Fruit fly (Drosophila melanogaster) whole organism, embryonic: Measurements from ENCODE around the gene mil.
A peak's percentile ranks its signal among the peaks of the same experiment; 100 is the strongest.

Experiments used
- Atf3 ChIP-seq: fragments of 200-800 bp; sonication (Bioruptor generic); optimal IDR thresholded peaks from 3 replicates; lab custom pipeline; 2016; ENCODE audit warnings: missing biosample characterization, missing genetic modification characterization
- BtbVII ChIP-seq: fragments of 200-800 bp; sonication (Bioruptor generic); optimal IDR thresholded peaks from 3 replicates; lab custom pipeline; 2017; ENCODE audit warnings: missing biosample characterization, mild to moderate bottlenecking, missing genetic modification characterization
- CG1024 ChIP-seq: fragments of 200-800 bp; sonication (Bioruptor generic); IDR thresholded peaks from 2 replicates; pipeline ENCODE4 v1.3.6; 2022; ENCODE audit warnings: missing biosample characterization, missing genetic modification characterization
- CG10321 ChIP-seq: fragments of 200-800 bp; sonication (Bioruptor generic); IDR thresholded peaks from 2 replicates; pipeline ENCODE4 v1.3.6; 2022; ENCODE audit warnings: missing biosample characterization, missing genetic modification characterization
- CG12299 ChIP-seq: fragments of 200-800 bp; sonication (Bioruptor generic); optimal IDR thresholded peaks from 2 replicates; lab custom pipeline; 2018; ENCODE audit warnings: missing biosample characterization, mild to moderate bottlenecking, missing genetic modification characterization
- CG13624 ChIP-seq: fragments of 200-800 bp; sonication (Bioruptor generic); optimal IDR thresholded peaks from 2 replicates; lab custom pipeline; 2016; ENCODE audit warnings: missing biosample characterization, missing genetic modification characterization
- CG17829 ChIP-seq: fragments of 200-800 bp; optimal IDR thresholded peaks from 2 replicates; lab custom pipeline; 2019; ENCODE audit warnings: missing biosample characterization, mild to moderate bottlenecking, missing genetic modification characterization, moderate library complexity
- CG18764 ChIP-seq: fragments of 200-800 bp; sonication (Bioruptor generic); optimal IDR thresholded peaks from 3 replicates; lab custom pipeline; 2016; ENCODE audit warnings: missing biosample characterization, missing genetic modification characterization
- CG2712 ChIP-seq: fragments of 200-800 bp; optimal IDR thresholded peaks from 3 replicates; lab custom pipeline; 2019; ENCODE audit warnings: missing biosample characterization, mild to moderate bottlenecking, missing genetic modification characterization, moderate library complexity
- CG2875 ChIP-seq: fragments of 200-800 bp; sonication (Bioruptor generic); optimal IDR thresholded peaks from 2 replicates; lab custom pipeline; 2017; ENCODE audit warnings: missing biosample characterization, mild to moderate bottlenecking, missing genetic modification characterization, missing genetic modification reagents
- CG2889 ChIP-seq: fragments of 200-800 bp; sonication (Bioruptor generic); IDR thresholded peaks from 3 replicates; pipeline ENCODE4 v1.3.6; 2022; ENCODE audit warnings: missing biosample characterization, missing genetic modification characterization
- CG31441 ChIP-seq: fragments of 200-800 bp; sonication (Bioruptor generic); IDR thresholded peaks from 2 replicates; pipeline ENCODE4 v1.3.6; 2022; ENCODE audit warnings: missing biosample characterization, missing genetic modification characterization
- CG3407 ChIP-seq: fragments of 200-800 bp; sonication (Bioruptor generic); optimal IDR thresholded peaks from 2 replicates; lab custom pipeline; 2018; ENCODE audit warnings: missing biosample characterization, mild to moderate bottlenecking, missing genetic modification characterization
- CG34224 ChIP-seq: fragments of 200-800 bp; sonication (Bioruptor generic); IDR thresholded peaks from 3 replicates; pipeline ENCODE4 v1.3.6; 2022; ENCODE audit warnings: missing biosample characterization, missing genetic modification characterization; ENCODE audit not compliant: partially characterized antibody
- CG4360 ChIP-seq: fragments of 200-800 bp; sonication (Bioruptor generic); IDR thresholded peaks from 2 replicates; pipeline ENCODE4 v1.3.6; 2022; ENCODE audit warnings: missing biosample characterization, missing genetic modification characterization
- CG7556 ChIP-seq: fragments of 200-800 bp; sonication (Bioruptor generic); optimal IDR thresholded peaks from 2 replicates; lab custom pipeline; 2017; ENCODE audit warnings: missing biosample characterization, mild to moderate bottlenecking, missing genetic modification characterization
- CG7839 ChIP-seq: fragments of 200-800 bp; sonication (Bioruptor generic); optimal IDR thresholded peaks from 3 replicates; lab custom pipeline; 2018; ENCODE audit warnings: missing biosample characterization, mild to moderate bottlenecking, missing genetic modification characterization, moderate library complexity
- CG7963 ChIP-seq: fragments of 200-800 bp; sonication (Bioruptor generic); IDR thresholded peaks from 3 replicates; pipeline ENCODE4 v1.3.6; 2022; ENCODE audit warnings: missing biosample characterization, missing genetic modification characterization; ENCODE audit not compliant: partially characterized antibody
- CG8359 ChIP-seq: fragments of 200-800 bp; sonication (Bioruptor generic); optimal IDR thresholded peaks from 2 replicates; lab custom pipeline; 2017; ENCODE audit warnings: missing biosample characterization, mild to moderate bottlenecking, missing genetic modification characterization, borderline replicate concordance
- CG9727 ChIP-seq: fragments of 200-800 bp; sonication (Bioruptor generic); optimal IDR thresholded peaks from 3 replicates; lab custom pipeline; 2017; ENCODE audit warnings: missing biosample characterization, mild to moderate bottlenecking, missing genetic modification characterization
- Dbx ChIP-seq: fragments of 200-800 bp; sonication (Bioruptor generic); IDR thresholded peaks from 3 replicates; pipeline ENCODE4 v1.3.6; 2022; ENCODE audit warnings: missing biosample characterization, missing genetic modification characterization
- Dip2 ChIP-seq: fragments of 200-800 bp; sonication (Bioruptor generic); IDR thresholded peaks from 2 replicates; pipeline ENCODE4 v1.3.6; 2022; ENCODE audit warnings: missing biosample characterization, missing genetic modification characterization
- Eip74EF ChIP-seq, 2 experiments: fragments of 200-800 bp in 1 of 2; fragments of >200 bp in 1 of 2; sonication (Bioruptor generic) in 1 of 2; optimal IDR thresholded peaks; 2 replicates each; lab custom pipeline; 2017 to 2019; ENCODE audit warnings: missing biosample characterization in 2 of 2, missing genetic modification characterization in 2 of 2, mild to moderate bottlenecking in 1 of 2, moderate library complexity in 1 of 2
- Fer2 ChIP-seq: fragments of 200-800 bp; sonication (Bioruptor generic); optimal IDR thresholded peaks from 2 replicates; lab custom pipeline; 2018; ENCODE audit warnings: missing biosample characterization, mild to moderate bottlenecking, missing genetic modification characterization, moderate library complexity
- Fer3 ChIP-seq: fragments of 200-800 bp; sonication (Bioruptor generic); optimal IDR thresholded peaks from 2 replicates; lab custom pipeline; 2018; ENCODE audit warnings: missing biosample characterization, mild to moderate bottlenecking, missing genetic modification characterization, moderate library complexity
- HLH4C ChIP-seq: fragments of 200-800 bp; sonication (Bioruptor generic); IDR thresholded peaks from 3 replicates; pipeline ENCODE4 v1.3.6; 2022; ENCODE audit warnings: missing biosample characterization, missing genetic modification characterization; ENCODE audit not compliant: partially characterized antibody
- Hr78 ChIP-seq, 2 experiments: fragments of 200-800 bp in 1 of 2; fragments of >200 bp in 1 of 2; sonication (Bioruptor generic) in 1 of 2; optimal IDR thresholded peaks; 2 replicates each; lab custom pipeline; 2017 to 2019; ENCODE audit warnings: missing biosample characterization in 2 of 2, missing genetic modification characterization in 2 of 2, mild to moderate bottlenecking in 1 of 2, moderate library complexity in 1 of 2
- MTF-1 ChIP-seq: fragments of 200-800 bp; sonication (Bioruptor generic); optimal IDR thresholded peaks from 2 replicates; lab custom pipeline; 2018; ENCODE audit warnings: missing biosample characterization, mild to moderate bottlenecking, missing genetic modification characterization, borderline replicate concordance
- Mad ChIP-seq: fragments of 200-800 bp; sonication (Bioruptor generic); optimal IDR thresholded peaks from 2 replicates; lab custom pipeline; 2016; ENCODE audit warnings: missing biosample characterization, missing genetic modification characterization
- Mrtf ChIP-seq: fragments of 200-800 bp; sonication (Bioruptor generic); IDR thresholded peaks from 3 replicates; pipeline ENCODE4 v1.3.6; 2022; ENCODE audit warnings: missing biosample characterization, missing genetic modification characterization
- NfI ChIP-seq: fragments of 200-800 bp; sonication (Bioruptor generic); optimal IDR thresholded peaks from 3 replicates; lab custom pipeline; 2018; ENCODE audit warnings: missing biosample characterization, mild to moderate bottlenecking, missing genetic modification characterization, moderate library complexity
- Usf ChIP-seq: fragments of 200-800 bp; sonication (Bioruptor generic); optimal IDR thresholded peaks from 2 replicates; lab custom pipeline; 2017; ENCODE audit warnings: missing genotype, missing biosample characterization, missing genetic modification characterization
- Vsx1 ChIP-seq: fragments of 200-800 bp; sonication (Bioruptor generic); optimal IDR thresholded peaks from 2 replicates; lab custom pipeline; 2017; ENCODE audit warnings: missing biosample characterization, mild to moderate bottlenecking, missing genetic modification characterization, missing genetic modification reagents
- YL-1 ChIP-seq: fragments of 200-800 bp; sonication (Bioruptor generic); optimal IDR thresholded peaks from 3 replicates; lab custom pipeline; 2017; ENCODE audit warnings: missing biosample characterization, mild to moderate bottlenecking, missing genetic modification characterization
- crc ChIP-seq: fragments of 200-800 bp; sonication (Bioruptor generic); optimal IDR thresholded peaks from 2 replicates; lab custom pipeline; 2016; ENCODE audit warnings: missing biosample characterization, missing genetic modification characterization
- disco-r ChIP-seq: fragments of 200-800 bp; sonication (Bioruptor generic); optimal IDR thresholded peaks from 2 replicates; lab custom pipeline; 2016; ENCODE audit warnings: missing biosample characterization, missing genetic modification characterization
- dmrt11E ChIP-seq: fragments of 200-800 bp; sonication (Bioruptor generic); optimal IDR thresholded peaks from 3 replicates; lab custom pipeline; 2018; ENCODE audit warnings: missing biosample characterization, mild to moderate bottlenecking, missing genetic modification characterization, moderate library complexity
- eve ChIP-seq, 2 experiments: fragments of >200 bp; optimal IDR thresholded peaks; 2 replicates each; lab custom pipeline; 2017; ENCODE audit warnings: missing biosample characterization in 2 of 2, missing genetic modification characterization in 2 of 2
- fd64A ChIP-seq: fragments of 200-800 bp; sonication (Bioruptor generic); optimal IDR thresholded peaks from 3 replicates; lab custom pipeline; 2018; ENCODE audit warnings: missing biosample characterization, mild to moderate bottlenecking, missing genetic modification characterization
- gfzf ChIP-seq: fragments of 200-800 bp; sonication (Bioruptor generic); optimal IDR thresholded peaks from 2 replicates; lab custom pipeline; 2016; ENCODE audit warnings: missing biosample characterization, mild to moderate bottlenecking, missing genetic modification characterization, moderate library complexity
- ken ChIP-seq: fragments of 200-800 bp; sonication (Bioruptor generic); IDR thresholded peaks from 3 replicates; pipeline ENCODE4 v1.3.6; 2022; ENCODE audit warnings: missing biosample characterization, missing genetic modification characterization
- lab ChIP-seq: fragments of 200-800 bp; sonication (Bioruptor generic); optimal IDR thresholded peaks from 3 replicates; lab custom pipeline; 2017; ENCODE audit warnings: missing biosample characterization, missing genetic modification characterization, mild to moderate bottlenecking, moderate library complexity, missing genetic modification reagents
- lola ChIP-seq, 3 experiments: fragments of >200 bp in 2 of 3; fragments of 200-800 bp in 1 of 3; sonication (Bioruptor generic) in 1 of 3; optimal IDR thresholded peaks; 2 replicates each; lab custom pipeline; 2017 to 2019; ENCODE audit warnings: missing biosample characterization in 3 of 3, missing genetic modification characterization in 3 of 3, mild to moderate bottlenecking in 1 of 3, moderate library complexity in 1 of 3
- phol ChIP-seq: fragments of 200-800 bp; sonication (Bioruptor generic); optimal IDR thresholded peaks from 3 replicates; lab custom pipeline; 2018; ENCODE audit warnings: missing biosample characterization, mild to moderate bottlenecking, missing genetic modification characterization, moderate library complexity
- ranshi ChIP-seq: fragments of 200-800 bp; sonication (Bioruptor generic); IDR thresholded peaks from 2 replicates; pipeline ENCODE4 v1.3.6; 2022; ENCODE audit warnings: missing biosample characterization, missing genetic modification characterization
- run ChIP-seq: fragments of 200-800 bp; sonication (Bioruptor generic); optimal IDR thresholded peaks from 3 replicates; lab custom pipeline; 2018; ENCODE audit warnings: missing biosample characterization, mild to moderate bottlenecking, missing genetic modification characterization
- salm ChIP-seq: fragments of 200-800 bp; sonication (Bioruptor generic); optimal IDR thresholded peaks from 2 replicates; lab custom pipeline; 2018; ENCODE audit warnings: missing biosample characterization, mild to moderate bottlenecking, missing genetic modification characterization
- tap ChIP-seq: fragments of 200-800 bp; optimal IDR thresholded peaks from 3 replicates; lab custom pipeline; 2019; ENCODE audit warnings: missing biosample characterization, mild to moderate bottlenecking, missing genetic modification characterization, moderate library complexity
- tio ChIP-seq: fragments of 200-800 bp; sonication (Bioruptor generic); optimal IDR thresholded peaks from 2 replicates; lab custom pipeline; 2017; ENCODE audit warnings: missing biosample characterization, missing genetic modification characterization, inconsistent platforms
- zen2 ChIP-seq: fragments of 200-800 bp; sonication (Bioruptor generic); IDR thresholded peaks from 3 replicates; pipeline ENCODE4 v1.3.6; 2022; ENCODE audit warnings: missing biosample characterization, missing genetic modification characterization; ENCODE audit not compliant: partially characterized antibody

Gene mil

dm6 chr3R:27919385-27919789 is 7.1 kb downstream of the mil start, which contains the start of gene Boh1 (continued):
- peak; percentile 81 for TF ChIP-seq phol (tag; lab: Kevin White, UChicago)
- TF ChIP-seq ken (GFP tag; lab: Robert Waterston, UW) = no peak
- no peak for TF ChIP-seq CG7963 (GFP tag; lab: Robert Waterston, UW)
- TF ChIP-seq lola (GFP tag; optimal IDR thresholded peaks at IDR 0.05; lab: Kevin White, UChicago) = peak in 1 of 3 experiments; percentile 23
- TF ChIP-seq zen2 (GFP tag; lab: Robert Waterston, UW) = no peak
- TF ChIP-seq CG9727 (GFP tag; lab: Kevin White, UChicago) = peak; percentile 12
- no peak for TF ChIP-seq CG13624
- TF ChIP-seq Eip74EF (GFP tag; optimal IDR thresholded peaks at IDR 0.05; lab: Kevin White, UChicago) = peak in 1 of 2 experiments; percentile 12
- TF ChIP-seq eve (GFP tag; optimal IDR thresholded peaks at IDR 0.05; lab: Kevin White, UChicago) = no peak
- peak; percentile 10 for TF ChIP-seq CG3407
- TF ChIP-seq YL-1 = peak; percentile 21
- no peak for TF ChIP-seq crc (GFP tag; lab: Kevin White, UChicago)
- TF ChIP-seq Mrtf (GFP tag; lab: Robert Waterston, UW) = no peak
- TF ChIP-seq CG7556 (GFP tag; lab: Kevin White, UChicago) = peak; percentile 20
- TF ChIP-seq Dip2 (GFP tag; lab: Robert Waterston, UW) = no peak
- TF ChIP-seq CG18764 = peak; percentile 6
- no peak for TF ChIP-seq CG1024
- TF ChIP-seq CG34224 (GFP tag; lab: Robert Waterston, UW) = no peak
- TF ChIP-seq dmrt11E (tag; lab: Kevin White, UChicago) = peak; percentile 14
- TF ChIP-seq HLH4C (GFP tag; lab: Robert Waterston, UW) = no peak
- peak; percentile 26 for TF ChIP-seq BtbVII (GFP tag; lab: Kevin White, UChicago)
- TF ChIP-seq CG10321 (GFP tag; lab: Robert Waterston, UW) = no peak
- TF ChIP-seq Dbx (GFP tag; lab: Robert Waterston, UW) = no peak
- TF ChIP-seq Fer2 (tag; lab: Kevin White, UChicago) = peak; percentile 32
- no peak for TF ChIP-seq Usf (GFP tag; lab: Kevin White, UChicago)
- no peak for TF ChIP-seq CG8359 (GFP tag; lab: Kevin White, UChicago)
- peak; percentile 69 for TF ChIP-seq CG2712 (tag; lab: Kevin White, UChicago)
- peak; percentile 46 for TF ChIP-seq tap (tag; lab: Kevin White, UChicago)
- TF ChIP-seq CG2889 = no peak
- TF ChIP-seq CG7839 = peak; percentile 44
- no peak for TF ChIP-seq run (tag; lab: Kevin White, UChicago)
- TF ChIP-seq Mad (GFP tag; lab: Kevin White, UChicago) = no peak
- TF ChIP-seq Atf3 (GFP tag; lab: Kevin White, UChicago) = no peak
- no peak for TF ChIP-seq ranshi
- TF ChIP-seq Vsx1 = no peak
- no peak for TF ChIP-seq lab (GFP tag; lab: Kevin White, UChicago)
- TF ChIP-seq Hr78 (GFP tag; optimal IDR thresholded peaks at IDR 0.05; lab: Kevin White, UChicago) = no peak
- TF ChIP-seq CG4360 (GFP tag; lab: Robert Waterston, UW) = no peak
- peak; percentile 17 for TF ChIP-seq Fer3 (tag; lab: Kevin White, UChicago)
- TF ChIP-seq CG17829 = peak; percentile 70
- peak; percentile 15 for TF ChIP-seq CG12299
- no peak for TF ChIP-seq MTF-1
- TF ChIP-seq fd64A = no peak
- TF ChIP-seq disco-r (GFP tag; lab: Kevin White, UChicago) = no peak
- TF ChIP-seq gfzf (GFP tag; lab: Kevin White, UChicago) = no peak
- TF ChIP-seq CG2875 (GFP tag; lab: Kevin White, UChicago) = no peak
- TF ChIP-seq NfI = peak; percentile 16
- no peak for TF ChIP-seq tio
- peak; percentile 70 for TF ChIP-seq CG31441
- no peak for TF ChIP-seq salm (tag; lab: Kevin White, UChicago)
